Fruit fly (Drosophila melanogaster) whole organism, embryonic: Measurements from ENCODE around the gene CG14960.

ENCODE experiments used
- Atf3 ChIP-seq: fragments of 200-800 bp; sonication (Bioruptor generic); optimal IDR thresholded peaks from 3 replicates; lab custom pipeline; 2016; ENCODE audit warnings: missing biosample characterization, missing genetic modification characterization
- Blimp-1 ChIP-seq: fragments of 200-800 bp; sonication (Bioruptor generic); optimal IDR thresholded peaks from 3 replicates; lab custom pipeline; 2018; ENCODE audit warnings: missing biosample characterization, missing genetic modification characterization, mild to moderate bottlenecking, moderate library complexity, missing genetic modification reagents
- BtbVII ChIP-seq: fragments of 200-800 bp; sonication (Bioruptor generic); optimal IDR thresholded peaks from 3 replicates; lab custom pipeline; 2017; ENCODE audit warnings: missing biosample characterization, mild to moderate bottlenecking, missing genetic modification characterization
- CG10565 ChIP-seq: fragments of 200-800 bp; sonication (Bioruptor generic); optimal IDR thresholded peaks from 3 replicates; lab custom pipeline; 2016; ENCODE audit warnings: missing biosample characterization, mild to moderate bottlenecking, missing genetic modification characterization
- CG11696 ChIP-seq: fragments of 200-800 bp; sonication (Bioruptor generic); IDR thresholded peaks from 2 replicates; pipeline ENCODE4 v1.3.6; 2022; ENCODE audit warnings: missing biosample characterization, missing genetic modification characterization
- CG12155 ChIP-seq: fragments of 200-800 bp; sonication (Bioruptor generic); optimal IDR thresholded peaks from 3 replicates; lab custom pipeline; 2016; ENCODE audit warnings: missing biosample characterization, missing genetic modification characterization
- CG12299 ChIP-seq: fragments of 200-800 bp; sonication (Bioruptor generic); optimal IDR thresholded peaks from 2 replicates; lab custom pipeline; 2018; ENCODE audit warnings: missing biosample characterization, mild to moderate bottlenecking, missing genetic modification characterization
- CG12942 ChIP-seq: fragments of 200-800 bp; sonication (Bioruptor generic); optimal IDR thresholded peaks from 3 replicates; lab custom pipeline; 2016; ENCODE audit warnings: missing biosample characterization, missing genetic modification characterization
- CG17612 ChIP-seq: fragments of 200-800 bp; sonication (Bioruptor generic); IDR thresholded peaks from 2 replicates; pipeline ENCODE4 v1.3.6; 2022; ENCODE audit warnings: missing biosample characterization, missing genetic modification characterization
- CG2129 ChIP-seq: fragments of 200-800 bp; sonication (Bioruptor generic); IDR thresholded peaks from 2 replicates; pipeline ENCODE4 v1.3.6; 2022; ENCODE audit warnings: missing biosample characterization, missing genetic modification characterization; ENCODE audit not compliant: partially characterized antibody
- CG30020 ChIP-seq: fragments of 200-800 bp; optimal IDR thresholded peaks from 2 replicates; lab custom pipeline; 2019; ENCODE audit warnings: missing biosample characterization, mild to moderate bottlenecking, missing genetic modification characterization, moderate library complexity
- CG30431 ChIP-seq: fragments of 200-800 bp; sonication (Bioruptor generic); optimal IDR thresholded peaks from 2 replicates; lab custom pipeline; 2017; ENCODE audit warnings: missing biosample characterization, missing genetic modification characterization
- CG31224 ChIP-seq: fragments of 200-800 bp; sonication (Bioruptor generic); IDR thresholded peaks from 2 replicates; pipeline ENCODE4 v1.3.6; 2022; ENCODE audit warnings: missing biosample characterization, missing genetic modification characterization
- CG31388 ChIP-seq: fragments of 200-800 bp; sonication (Bioruptor generic); optimal IDR thresholded peaks from 2 replicates; lab custom pipeline; 2016; ENCODE audit warnings: missing biosample characterization, missing genetic modification characterization
- CG3995 ChIP-seq: fragments of 200-800 bp; sonication (Bioruptor generic); optimal IDR thresholded peaks from 3 replicates; lab custom pipeline; 2016; ENCODE audit warnings: missing biosample characterization, missing genetic modification characterization
- CG6254 ChIP-seq: fragments of 200-800 bp; sonication (Bioruptor generic); optimal IDR thresholded peaks from 3 replicates; lab custom pipeline; 2017; ENCODE audit warnings: mild to moderate bottlenecking, missing biosample characterization, missing genetic modification reagents, missing genetic modification characterization
- Camta ChIP-seq: fragments of 200-800 bp; sonication (Bioruptor generic); optimal IDR thresholded peaks from 2 replicates; lab custom pipeline; 2016; ENCODE audit warnings: missing biosample characterization, missing genetic modification characterization
- Deaf1 ChIP-seq: fragments of 200-800 bp; optimal IDR thresholded peaks from 3 replicates; lab custom pipeline; 2019; ENCODE audit warnings: missing biosample characterization, mild to moderate bottlenecking, missing genetic modification characterization, moderate library complexity
- Dek ChIP-seq: fragments of 200-800 bp; sonication (Bioruptor generic); optimal IDR thresholded peaks from 3 replicates; lab custom pipeline; 2019; ENCODE audit warnings: missing biosample characterization, mild to moderate bottlenecking, missing genetic modification characterization, moderate library complexity
- Doc3 ChIP-seq: fragments of 200-800 bp; sonication (Bioruptor generic); IDR thresholded peaks from 3 replicates; pipeline ENCODE4 v1.3.6; 2022; ENCODE audit warnings: missing biosample characterization, missing genetic modification characterization; ENCODE audit not compliant: partially characterized antibody
- Dp ChIP-seq: fragments of 200-800 bp; sonication (Bioruptor generic); optimal IDR thresholded peaks from 2 replicates; lab custom pipeline; 2018; ENCODE audit warnings: missing biosample characterization, mild to moderate bottlenecking, missing genetic modification characterization, moderate library complexity
- Ets97D ChIP-seq: fragments of 200-800 bp; sonication (Bioruptor generic); optimal IDR thresholded peaks from 3 replicates; lab custom pipeline; 2016; ENCODE audit warnings: missing biosample characterization, missing genetic modification characterization
- HHEX ChIP-seq: fragments of 200-800 bp; sonication (Bioruptor generic); optimal IDR thresholded peaks from 3 replicates; lab custom pipeline; 2017; ENCODE audit warnings: missing biosample characterization, mild to moderate bottlenecking, missing genetic modification characterization, missing genetic modification reagents
- Neu2 ChIP-seq: fragments of 200-800 bp; sonication (Bioruptor generic); optimal IDR thresholded peaks from 3 replicates; lab custom pipeline; 2016; ENCODE audit warnings: missing biosample characterization, missing genetic modification characterization, borderline replicate concordance
- Scr ChIP-seq: fragments of 200-800 bp; sonication (Bioruptor generic); IDR thresholded peaks from 2 replicates; pipeline ENCODE4 v1.3.6; 2022; ENCODE audit warnings: missing biosample characterization, missing genetic modification characterization; ENCODE audit not compliant: partially characterized antibody
- Xbp1 ChIP-seq: fragments of 200-800 bp; sonication (Bioruptor generic); optimal IDR thresholded peaks from 3 replicates; lab custom pipeline; 2016; ENCODE audit warnings: missing biosample characterization, mild to moderate bottlenecking, missing genetic modification characterization
- bcd ChIP-seq: fragments of 200-800 bp; sonication (Bioruptor generic); optimal IDR thresholded peaks from 2 replicates; lab custom pipeline; 2017; ENCODE audit warnings: missing biosample characterization, mild to moderate bottlenecking, missing genetic modification characterization
- cato ChIP-seq: fragments of 200-800 bp; sonication (Bioruptor generic); optimal IDR thresholded peaks from 2 replicates; lab custom pipeline; 2016; ENCODE audit warnings: missing biosample characterization, missing genetic modification characterization, borderline replicate concordance
- chif ChIP-seq, 2 experiments: fragments of 200-800 bp; sonication (Bioruptor generic); optimal IDR thresholded peaks; 3 replicates each; lab custom pipeline; 2016; ENCODE audit warnings: missing biosample characterization in 2 of 2, missing genetic modification characterization in 2 of 2
- chinmo ChIP-seq: fragments of 200-800 bp; sonication (Bioruptor generic); IDR thresholded peaks from 4 replicates; pipeline ENCODE4 v1.3.6; 2022; ENCODE audit warnings: missing biosample characterization, missing genetic modification characterization; ENCODE audit not compliant: partially characterized antibody
- corto ChIP-seq: fragments of 200-800 bp; sonication (Bioruptor generic); optimal IDR thresholded peaks from 2 replicates; lab custom pipeline; 2016; ENCODE audit warnings: missing biosample characterization, mild to moderate bottlenecking, missing genetic modification characterization, moderate library complexity
- dmrt11E ChIP-seq: fragments of 200-800 bp; sonication (Bioruptor generic); optimal IDR thresholded peaks from 3 replicates; lab custom pipeline; 2018; ENCODE audit warnings: missing biosample characterization, mild to moderate bottlenecking, missing genetic modification characterization, moderate library complexity
- fu2 ChIP-seq: fragments of 200-800 bp; sonication (Bioruptor generic); optimal IDR thresholded peaks from 2 replicates; lab custom pipeline; 2016; ENCODE audit warnings: missing biosample characterization, missing genetic modification characterization
- ken ChIP-seq: fragments of 200-800 bp; sonication (Bioruptor generic); IDR thresholded peaks from 3 replicates; pipeline ENCODE4 v1.3.6; 2022; ENCODE audit warnings: missing biosample characterization, missing genetic modification characterization
- lov ChIP-seq, 2 experiments: fragments of 200-800 bp in 1 of 2; fragments of >200 bp in 1 of 2; sonication (Bioruptor generic) in 1 of 2; IDR thresholded peaks in 1 of 2; optimal IDR thresholded peaks in 1 of 2; 2 replicates in 1 of 2; 3 replicates in 1 of 2; pipeline versions ENCODE4 v1.3.6 to Lab custom; 2017 to 2022; ENCODE audit warnings: missing biosample characterization in 1 of 2, missing genetic modification characterization in 1 of 2
- maf-S ChIP-seq: fragments of 200-800 bp; sonication (Bioruptor generic); optimal IDR thresholded peaks from 2 replicates; lab custom pipeline; 2016; ENCODE audit warnings: missing biosample characterization, missing genetic modification characterization
- nau ChIP-seq: fragments of 200-800 bp; sonication (Bioruptor generic); optimal IDR thresholded peaks from 3 replicates; lab custom pipeline; 2017; ENCODE audit warnings: missing biosample characterization, mild to moderate bottlenecking, missing genetic modification characterization, missing genetic modification reagents
- org-1 ChIP-seq: fragments of 200-800 bp; sonication (Bioruptor generic); optimal IDR thresholded peaks from 2 replicates; lab custom pipeline; 2017; ENCODE audit warnings: missing biosample characterization, missing genetic modification characterization
- pb ChIP-seq: fragments of 200-800 bp; sonication (Bioruptor generic); optimal IDR thresholded peaks from 3 replicates; lab custom pipeline; 2016; ENCODE audit warnings: missing biosample characterization, missing genetic modification characterization
- scrt ChIP-seq: fragments of 200-800 bp; sonication (Bioruptor generic); optimal IDR thresholded peaks from 2 replicates; lab custom pipeline; 2018; ENCODE audit warnings: missing biosample characterization, mild to moderate bottlenecking, missing genetic modification characterization, moderate library complexity
- sim ChIP-seq: fragments of 200-800 bp; sonication (Bioruptor generic); IDR thresholded peaks from 2 replicates; pipeline ENCODE4 v1.3.6; 2022; ENCODE audit warnings: missing biosample characterization, missing genetic modification characterization
- sima ChIP-seq: fragments of 200-800 bp; sonication (Bioruptor generic); optimal IDR thresholded peaks from 2 replicates; lab custom pipeline; 2016; ENCODE audit warnings: missing biosample characterization, missing genetic modification characterization
- slbo ChIP-seq: fragments of 200-800 bp; sonication (Bioruptor generic); IDR thresholded peaks from 2 replicates; pipeline ENCODE4 v1.3.6; 2022; ENCODE audit warnings: missing biosample characterization, missing genetic modification characterization
- sqz ChIP-seq: fragments of 200-800 bp; sonication (Bioruptor generic); optimal IDR thresholded peaks from 3 replicates; lab custom pipeline; 2018; ENCODE audit warnings: missing biosample characterization, mild to moderate bottlenecking, missing genetic modification characterization
- tgo ChIP-seq: fragments of 200-800 bp; sonication (Bioruptor generic); IDR thresholded peaks from 3 replicates; pipeline ENCODE4 v1.3.6; 2022; ENCODE audit warnings: missing biosample characterization, missing genetic modification characterization
- tin ChIP-seq: fragments of 200-800 bp; sonication (Bioruptor generic); optimal IDR thresholded peaks from 3 replicates; lab custom pipeline; 2016; ENCODE audit warnings: missing biosample characterization, missing genetic modification characterization
- tx ChIP-seq: fragments of 200-800 bp; sonication (Bioruptor generic); optimal IDR thresholded peaks from 2 replicates; lab custom pipeline; 2016; ENCODE audit warnings: missing biosample characterization, missing genetic modification characterization
- zf30C ChIP-seq: fragments of 200-800 bp; sonication (Bioruptor generic); optimal IDR thresholded peaks from 3 replicates; lab custom pipeline; 2018; ENCODE audit warnings: missing biosample characterization, mild to moderate bottlenecking, missing genetic modification characterization
- zfh2 ChIP-seq: fragments of 200-800 bp; sonication (Bioruptor generic); optimal IDR thresholded peaks from 2 replicates; lab custom pipeline; 2016; ENCODE audit warnings: missing biosample characterization, missing genetic modification characterization

CG14960 gene

dm6 chr3L:3239033-3239752, 31.6 kb upstream of the CG14960 start, which contains the start of gene CG17746 (continued):
- TF ChIP-seq Camta (GFP tag; lab: Kevin White, UChicago) (peak; percentile 48), Doc3 (GFP tag; lab: Robert Waterston, UW) (no peak), bcd (GFP tag; lab: Kevin White, UChicago) (no peak), Scr (peak; percentile 50), scrt (no peak), CG17612 (GFP tag; lab: Robert Waterston, UW) (no peak), chinmo (0 out of 4 replicates have a peak, but pooled peaks have one; percentile 54), CG31388 (no peak), CG31224 (no peak), maf-S (GFP tag; lab: Kevin White, UChicago) (peak; percentile 59), slbo (GFP tag; lab: Robert Waterston, UW) (peak; percentile 76), tgo (no peak), CG3995 (peak; percentile 1), chif (GFP tag; optimal IDR thresholded peaks at IDR 0.05; lab: Kevin White, UChicago) (peak in 1 of 2 experiments; percentile 29), CG10565 (GFP tag; lab: Kevin White, UChicago) (no peak), CG11696 (no peak), Atf3 (GFP tag; lab: Kevin White, UChicago) (no peak), CG2129 (no peak), Dp (GFP tag; lab: Kevin White, UChicago) (peak; percentile 99), cato (GFP tag; lab: Kevin White, UChicago) (no peak), tin (peak; percentile 45), ken (GFP tag; lab: Robert Waterston, UW) (peak; percentile 64; the same call in 2 of the 3 replicates), fu2 (GFP tag; lab: Kevin White, UChicago) (peak; percentile 32), CG30020 (tag; lab: Kevin White, UChicago) (no peak), dmrt11E (tag; lab: Kevin White, UChicago) (no peak), corto (GFP tag; lab: Kevin White, UChicago) (no peak), Deaf1 (tag; lab: Kevin White, UChicago) (no peak), Neu2 (no peak), HHEX (GFP tag; lab: Kevin White, UChicago) (no peak), Xbp1 (GFP tag; lab: Kevin White, UChicago) (peak; percentile 38), CG12299 (tag; lab: Kevin White, UChicago) (no peak), sim (GFP tag; lab: Robert Waterston, UW) (no peak), nau (GFP tag; lab: Kevin White, UChicago) (no peak), Blimp-1 (GFP tag; lab: Kevin White, UChicago) (no peak), zfh2 (GFP tag; lab: Kevin White, UChicago) (peak; percentile 54), Dek (tag; lab: Kevin White, UChicago) (peak; percentile 54), lov (optimal IDR thresholded peaks at IDR 0.05; lab: Kevin White, UChicago) (no peak), lov (GFP tag; IDR thresholded peaks at IDR 0.05; lab: Robert Waterston, UW) (no peak), BtbVII (GFP tag; lab: Kevin White, UChicago) (peak; percentile 0), org-1 (GFP tag; lab: Kevin White, UChicago) (no peak), CG12942 (GFP tag; lab: Kevin White, UChicago) (no peak), pb (GFP tag; lab: Kevin White, UChicago) (peak; percentile 14), CG6254 (GFP tag; lab: Kevin White, UChicago) (no peak), sima (GFP tag; lab: Kevin White, UChicago) (no peak), sqz (GFP tag; lab: Kevin White, UChicago) (peak; percentile 81), Ets97D (peak; percentile 90), CG12155 (GFP tag; lab: Kevin White, UChicago) (peak; percentile 42), tx (GFP tag; lab: Kevin White, UChicago) (peak; percentile 48), CG30431 (no peak), zf30C (GFP tag; lab: Kevin White, UChicago) (no peak)
